Worm (Caenorhabditis elegans) whole organism, midembryonic: ENCODE measurements around the gene F38B6.4.

Experiments used
- flt-1 ChIP-seq: fragments of 200-800 bp; sonication (Bioruptor generic); IDR thresholded peaks from 2 replicates; pipeline ENCODE4 v1.3.6; 2022; ENCODE audit warnings: missing genetic modification characterization, missing compliant biosample characterization
- klf-2 ChIP-seq: fragments of 200-800 bp; sonication (Bioruptor generic); conservative IDR thresholded peaks from 2 replicates; pipeline ENCODE4 v1.3.6; 2022; ENCODE audit warnings: missing genetic modification reagents, missing genetic modification characterization, missing compliant biosample characterization
- med-1 ChIP-seq: sonication (generic microtip); optimal IDR thresholded peaks from 2 replicates; lab custom pipeline; 2017; ENCODE audit warnings: missing genetic modification characterization, mild to moderate bottlenecking, missing compliant biosample characterization, antibody characterized with exemption, missing genetic modification reagents; ENCODE audit not compliant: insufficient read depth
- ref-1 ChIP-seq: fragments of 200-800 bp; sonication (Bioruptor generic); conservative IDR thresholded peaks from 2 replicates; pipeline ENCODE4 v1.3.6; 2022; ENCODE audit warnings: missing genetic modification reagents, missing genetic modification characterization, missing compliant biosample characterization
- tab-1 ChIP-seq: fragments of 200-800 bp; sonication (Bioruptor generic); IDR thresholded peaks from 2 replicates; pipeline ENCODE4 v1.3.6; 2022; ENCODE audit warnings: missing genetic modification characterization, missing compliant biosample characterization
- ztf-23 ChIP-seq: fragments of 200-800 bp; sonication (Bioruptor generic); IDR thresholded peaks from 2 replicates; pipeline ENCODE4 v1.3.6; 2022; ENCODE audit warnings: missing genetic modification reagents, missing genetic modification characterization, missing compliant biosample characterization
- ztf-29 ChIP-seq: fragments of 200-800 bp; sonication (Bioruptor generic); IDR thresholded peaks from 2 replicates; pipeline ENCODE4 v1.3.6; 2022; ENCODE audit warnings: missing genetic modification reagents, missing genetic modification characterization, missing compliant biosample characterization

DNA sequence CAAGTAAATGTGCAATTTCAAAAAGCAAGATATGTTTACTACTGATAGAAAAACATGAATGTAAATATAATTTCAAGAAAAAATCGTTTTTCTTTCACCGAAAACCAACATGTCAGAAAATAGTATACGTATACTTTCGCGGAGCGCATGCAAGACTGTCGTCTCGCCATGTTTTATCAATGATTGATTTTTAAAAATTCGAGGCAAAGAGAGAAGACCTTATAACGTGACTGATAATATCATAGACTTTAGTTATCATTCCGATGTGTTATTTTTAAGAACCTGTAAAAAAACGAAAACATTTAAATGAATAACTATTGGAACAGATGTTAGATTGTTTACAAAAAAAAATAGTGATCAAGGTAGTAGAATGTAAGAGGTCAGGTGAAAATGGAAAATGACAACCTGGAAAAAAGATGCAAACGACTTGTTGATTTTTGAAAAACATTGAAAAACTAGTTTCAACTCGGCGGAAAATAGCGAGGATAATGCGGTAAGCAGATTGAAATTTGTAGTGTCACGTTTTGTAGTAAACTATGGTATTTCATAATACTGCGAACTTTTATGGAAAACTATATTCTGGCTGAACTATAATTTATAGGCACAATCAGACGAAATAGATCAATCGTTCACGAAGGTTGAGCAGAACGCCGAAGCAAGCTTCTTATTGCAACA is 28.1 kb upstream of the F38B6.4 start:
- TF ChIP-seq klf-2 (no peak), ref-1 (no peak), flt-1 (no peak), ztf-23 (no peak), ztf-29 (GFP tag; lab: Robert Waterston, UW) (no peak), med-1 (GFP tag; lab: Kevin White, UChicago) (no peak), tab-1 (GFP tag; lab: Robert Waterston, UW) (no peak)
